Worm (Caenorhabditis elegans) whole organism, L3 larva: ENCODE measurements around the gene C42C1.8.
A peak's percentile ranks its signal among the peaks of the same experiment; 100 is the strongest.

Experiments
- R02D3.7 ChIP-seq: fragments of 150-350 bp; optimal IDR thresholded peaks from 2 replicates; lab custom pipeline; 2014; ENCODE audit warnings: missing biosample characterization, missing genetic modification characterization
- ZK546.5 ChIP-seq: sonication (generic microtip); optimal IDR thresholded peaks from 2 replicates; lab custom pipeline; 2017; ENCODE audit warnings: missing biosample characterization, missing genetic modification characterization
- aly-2 ChIP-seq: fragments of 150-350 bp; optimal IDR thresholded peaks from 2 replicates; lab custom pipeline; 2014; ENCODE audit warnings: missing biosample characterization, missing genetic modification characterization
- ama-1 ChIP-seq: fragments of 150-350 bp; optimal IDR thresholded peaks from 2 replicates; lab custom pipeline; 2018
- ceh-16 ChIP-seq: sonication (generic microtip); optimal IDR thresholded peaks from 2 replicates; lab custom pipeline; 2017; ENCODE audit warnings: missing biosample characterization, missing genetic modification characterization
- ceh-82 ChIP-seq: fragments of 150-350 bp; optimal IDR thresholded peaks from 2 replicates; lab custom pipeline; 2014; ENCODE audit warnings: missing biosample characterization, missing genetic modification characterization
- ceh-9 ChIP-seq: sonication (generic microtip); optimal IDR thresholded peaks from 2 replicates; lab custom pipeline; 2018; ENCODE audit warnings: missing biosample characterization, missing genetic modification characterization
- daf-12 ChIP-seq: fragments of 150-350 bp; optimal IDR thresholded peaks from 2 replicates; lab custom pipeline; 2014; ENCODE audit warnings: missing biosample characterization, missing genetic modification reagents, missing genetic modification characterization
- egl-27 ChIP-seq: sonication (generic microtip); optimal IDR thresholded peaks from 4 replicates; lab custom pipeline; 2017; ENCODE audit warnings: missing biosample characterization, missing genetic modification reagents, missing genetic modification characterization
- egl-5 ChIP-seq: fragments of 150-350 bp; optimal IDR thresholded peaks from 2 replicates; lab custom pipeline; 2017; ENCODE audit warnings: missing biosample characterization, missing genetic modification reagents, missing genetic modification characterization, inconsistent platforms
- elt-2 ChIP-seq: sonication (generic microtip); optimal IDR thresholded peaks from 2 replicates; lab custom pipeline; 2016; ENCODE audit warnings: missing genetic modification reagents, mild to moderate bottlenecking, missing genetic modification characterization, missing compliant biosample characterization
- elt-3 ChIP-seq, 3 experiments: fragments of 150-350 bp in 1 of 3; sonication (generic microtip) in 2 of 3; optimal IDR thresholded peaks; 2 replicates in 2 of 3; 4 replicates in 1 of 3; lab custom pipeline; 2014 to 2017; ENCODE audit warnings: missing biosample characterization in 3 of 3, missing genetic modification characterization in 3 of 3
- eor-1 ChIP-seq, 2 experiments: fragments of 150-350 bp; optimal IDR thresholded peaks; 2 replicates each; lab custom pipeline; 2014 to 2018; ENCODE audit warnings: missing biosample characterization in 2 of 2, missing genetic modification characterization in 2 of 2
- fkh-10 ChIP-seq: sonication (generic microtip); optimal IDR thresholded peaks from 2 replicates; lab custom pipeline; 2017; ENCODE audit warnings: missing biosample characterization, missing genetic modification reagents, missing genetic modification characterization
- fkh-2 ChIP-seq: fragments of 150-350 bp; optimal IDR thresholded peaks from 2 replicates; lab custom pipeline; 2014; ENCODE audit warnings: missing biosample characterization, missing genetic modification reagents, missing genetic modification characterization
- hmg-11 ChIP-seq: sonication (generic microtip); optimal IDR thresholded peaks from 2 replicates; lab custom pipeline; 2016; ENCODE audit warnings: missing genetic modification characterization, missing compliant biosample characterization
- jun-1 ChIP-seq: fragments of 150-350 bp; optimal IDR thresholded peaks from 2 replicates; lab custom pipeline; 2014; ENCODE audit warnings: missing biosample characterization, missing genetic modification reagents, missing genetic modification characterization
- lin-15B ChIP-seq: fragments of 150-350 bp; optimal IDR thresholded peaks from 2 replicates; lab custom pipeline; 2014; ENCODE audit warnings: missing biosample characterization, missing genetic modification characterization
- lin-39 ChIP-seq: fragments of 150-350 bp; optimal IDR thresholded peaks from 2 replicates; lab custom pipeline; 2018; ENCODE audit warnings: missing biosample characterization, missing genetic modification reagents, missing genetic modification characterization
- mdl-1 ChIP-seq: fragments of 150-350 bp; optimal IDR thresholded peaks from 2 replicates; lab custom pipeline; 2014; ENCODE audit warnings: missing biosample characterization, missing genetic modification characterization
- nfya-1 ChIP-seq: sonication (generic microtip); optimal IDR thresholded peaks from 2 replicates; lab custom pipeline; 2017; ENCODE audit warnings: missing genetic modification characterization, mild to moderate bottlenecking, missing compliant biosample characterization, antibody characterized with exemption, moderate library complexity; ENCODE audit not compliant: insufficient read depth
- nhr-11 ChIP-seq: fragments of 150-350 bp; optimal IDR thresholded peaks from 2 replicates; lab custom pipeline; 2014; ENCODE audit warnings: missing biosample characterization, missing genetic modification characterization
- nhr-237 ChIP-seq: fragments of 150-350 bp; optimal IDR thresholded peaks from 2 replicates; lab custom pipeline; 2014; ENCODE audit warnings: missing biosample characterization, missing genetic modification characterization
- nhr-25 ChIP-seq: sonication (generic microtip); optimal IDR thresholded peaks from 2 replicates; lab custom pipeline; 2017; ENCODE audit warnings: missing biosample characterization, missing genetic modification characterization
- nhr-43 ChIP-seq: sonication (generic microtip); optimal IDR thresholded peaks from 2 replicates; lab custom pipeline; 2016; ENCODE audit warnings: mild to moderate bottlenecking, missing genetic modification characterization, missing compliant biosample characterization; ENCODE audit not compliant: poor library complexity, severe bottlenecking
- nhr-67 ChIP-seq: fragments of 150-350 bp; optimal IDR thresholded peaks from 2 replicates; lab custom pipeline; 2014; ENCODE audit warnings: missing biosample characterization, missing genetic modification characterization
- nhr-76 ChIP-seq: fragments of 150-350 bp; sonication (generic microtip); optimal IDR thresholded peaks from 5 replicates; lab custom pipeline; 2014; ENCODE audit warnings: missing biosample characterization, missing genetic modification characterization
- pha-4 ChIP-seq: fragments of 150-350 bp; optimal IDR thresholded peaks from 2 replicates; lab custom pipeline; 2014; ENCODE audit warnings: missing biosample characterization, missing genetic modification reagents, missing genetic modification characterization
- pqm-1 ChIP-seq: fragments of 150-350 bp; optimal IDR thresholded peaks from 2 replicates; lab custom pipeline; 2017; ENCODE audit warnings: missing biosample characterization, missing genetic modification characterization, inconsistent platforms
- sea-2 ChIP-seq: fragments of 150-350 bp; sonication (generic microtip); optimal IDR thresholded peaks from 4 replicates; lab custom pipeline; 2014; ENCODE audit warnings: missing biosample characterization, missing genetic modification reagents, missing genetic modification characterization
- snpc-4 ChIP-seq: fragments of 150-350 bp; optimal IDR thresholded peaks from 2 replicates; lab custom pipeline; 2014; ENCODE audit warnings: missing biosample characterization, missing genetic modification characterization
- tbx-2 ChIP-seq: sonication (generic microtip); optimal IDR thresholded peaks from 2 replicates; lab custom pipeline; 2016; ENCODE audit warnings: mild to moderate bottlenecking, missing genetic modification characterization, missing compliant biosample characterization
- unc-39 ChIP-seq: sonication (generic microtip); optimal IDR thresholded peaks from 4 replicates; lab custom pipeline; 2017; ENCODE audit warnings: missing biosample characterization, missing genetic modification characterization
- unc-62 ChIP-seq: fragments of 150-350 bp; sonication (generic microtip); optimal IDR thresholded peaks from 4 replicates; lab custom pipeline; 2014; ENCODE audit warnings: missing biosample characterization, missing genetic modification reagents, missing genetic modification characterization
- zag-1 ChIP-seq: fragments of 150-350 bp; optimal IDR thresholded peaks from 2 replicates; lab custom pipeline; 2014; ENCODE audit warnings: missing biosample characterization, missing genetic modification characterization
- ztf-11 ChIP-seq: fragments of 150-350 bp; optimal IDR thresholded peaks from 2 replicates; lab custom pipeline; 2014; ENCODE audit warnings: missing biosample characterization, missing genetic modification characterization
- ztf-4 ChIP-seq: fragments of 150-350 bp; optimal IDR thresholded peaks from 2 replicates; lab custom pipeline; 2014; ENCODE audit warnings: missing biosample characterization, missing genetic modification characterization

Gene C42C1.8

DNA sequence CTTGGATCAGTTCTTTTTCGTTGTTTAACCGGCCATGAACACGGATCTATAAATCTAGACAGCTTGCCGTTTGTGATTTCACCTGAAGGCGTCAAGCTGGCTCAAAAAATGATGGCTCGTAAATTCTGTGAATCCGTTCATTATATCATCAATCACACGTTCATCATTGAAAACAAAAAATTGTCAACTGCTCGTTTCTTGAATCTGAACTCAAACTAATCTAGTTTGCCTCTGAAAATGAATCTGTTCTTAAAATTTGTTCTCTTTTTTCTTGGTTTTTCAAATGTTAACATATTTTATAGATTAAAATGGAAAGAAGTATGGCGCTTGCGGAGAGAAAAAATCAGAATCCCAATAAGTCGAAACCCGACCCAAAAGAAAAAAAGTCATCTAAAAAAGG lies at the start of gene C42C1.8:
Gene C42C1.8, plus strand, starts transcription at position 301 of the 400 bp plus-strand sequence.
- no peak for TF ChIP-seq lin-39 (tag; lab: Kevin White, UChicago)
- TF ChIP-seq nhr-237 (tag; lab: Kevin White, UChicago), result no peak
- TF ChIP-seq fkh-10 (GFP tag; lab: Kevin White, UChicago), result no peak
- no peak for TF ChIP-seq elt-2
- no peak for TF ChIP-seq ZK546.5
- no peak for TF ChIP-seq ztf-4
- TF ChIP-seq R02D3.7 (tag; lab: Kevin White, UChicago), result no peak
- TF ChIP-seq nhr-43, result no peak
- TF ChIP-seq sea-2 (GFP tag; lab: Kevin White, UChicago), result no peak
- no peak for TF ChIP-seq aly-2 (tag; lab: Kevin White, UChicago)
- no peak for TF ChIP-seq nhr-76 (tag; lab: Kevin White, UChicago)
- no peak for TF ChIP-seq daf-12 (tag; lab: Kevin White, UChicago)
- no peak for TF ChIP-seq hmg-11 (tag; lab: Kevin White, UChicago)
- TF ChIP-seq pha-4 (tag; lab: Kevin White, UChicago), result no peak
- no peak for TF ChIP-seq snpc-4
- TF ChIP-seq egl-5, result no peak

DNA sequence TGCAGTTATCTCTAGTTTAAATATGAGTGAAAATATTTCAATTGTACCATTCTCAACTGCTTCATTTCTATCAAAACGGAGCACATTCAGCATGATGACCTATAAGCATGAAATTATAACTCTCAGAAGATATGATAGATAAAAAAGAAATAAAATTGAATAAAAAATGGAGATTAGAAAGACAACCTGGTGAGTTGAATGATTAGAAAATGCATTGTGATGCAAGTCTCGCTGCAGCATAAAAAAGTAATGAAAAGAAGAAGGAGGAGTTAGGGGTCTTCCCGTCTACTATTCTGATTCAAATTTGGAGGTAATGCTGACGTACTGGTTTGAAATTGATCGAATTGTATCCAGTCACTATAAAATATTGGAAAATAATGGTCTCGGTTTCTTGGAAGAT lies 46.1 kb upstream of the C42C1.8 start, which contains the start of gene sre-15:
Gene sre-15, minus strand, starts transcription at position 101 of the 400 bp plus-strand sequence.
- no peak for TF ChIP-seq nhr-67
- TF ChIP-seq nhr-76 (tag; lab: Kevin White, UChicago), result no peak
- no peak for TF ChIP-seq nhr-25 (tag; lab: Kevin White, UChicago)
- TF ChIP-seq zag-1 (tag; lab: Kevin White, UChicago), result no peak
- TF ChIP-seq ztf-11 (tag; lab: Kevin White, UChicago), result no peak
- TF ChIP-seq nhr-43, result no peak
- TF ChIP-seq unc-39 (tag; lab: Kevin White, UChicago), result no peak
- no peak for TF ChIP-seq fkh-2 (tag; lab: Kevin White, UChicago)
- no peak for TF ChIP-seq nhr-237 (tag; lab: Kevin White, UChicago)
- TF ChIP-seq mdl-1, result no peak
- no peak for TF ChIP-seq jun-1 (tag; lab: Kevin White, UChicago)
- TF ChIP-seq tbx-2 (tag; lab: Kevin White, UChicago), result no peak
- TF ChIP-seq egl-27 (tag; lab: Kevin White, UChicago), result no peak
- TF ChIP-seq snpc-4, result no peak
- TF ChIP-seq ZK546.5, result no peak
- no peak for TF ChIP-seq ama-1 (lab: Kevin White, UChicago)
- TF ChIP-seq ceh-16 (tag; lab: Kevin White, UChicago), result no peak

ce11 chrIV:12252579-12252978 lies 38.3 kb upstream of the C42C1.8 start, which contains the start of gene dnj-26:
dnj-26 (minus strand) TSS chrIV:12252679.
- TF ChIP-seq elt-2 (no peak), nhr-237 (tag; lab: Kevin White, UChicago) (no peak), fkh-10 (GFP tag; lab: Kevin White, UChicago) (no peak), nhr-11 (tag; lab: Kevin White, UChicago) (no peak), eor-1 (tag; optimal IDR thresholded peaks at IDR 0.05; lab: Kevin White, UChicago) (no peak), daf-12 (tag; lab: Kevin White, UChicago) (no peak), fkh-2 (tag; lab: Kevin White, UChicago) (no peak)

- peak; percentile 42 for TF ChIP-seq lin-15B
- TF ChIP-seq lin-39 (tag; lab: Kevin White, UChicago), result peak; percentile 26
- TF ChIP-seq R02D3.7 (tag; lab: Kevin White, UChicago), result no peak
- TF ChIP-seq nhr-67, result no peak
- peak; percentile 34 for TF ChIP-seq nfya-1 (tag; lab: Kevin White, UChicago)
- TF ChIP-seq fkh-10 (GFP tag; lab: Kevin White, UChicago), result no peak
Observed at ce11 chrIV:12259161-12259870, 31.5 kb upstream of the C42C1.8 start, which contains the start of gene Y39C12A.9. Y39C12A.9 (minus strand) TSS chrIV:12259211.

DNA sequence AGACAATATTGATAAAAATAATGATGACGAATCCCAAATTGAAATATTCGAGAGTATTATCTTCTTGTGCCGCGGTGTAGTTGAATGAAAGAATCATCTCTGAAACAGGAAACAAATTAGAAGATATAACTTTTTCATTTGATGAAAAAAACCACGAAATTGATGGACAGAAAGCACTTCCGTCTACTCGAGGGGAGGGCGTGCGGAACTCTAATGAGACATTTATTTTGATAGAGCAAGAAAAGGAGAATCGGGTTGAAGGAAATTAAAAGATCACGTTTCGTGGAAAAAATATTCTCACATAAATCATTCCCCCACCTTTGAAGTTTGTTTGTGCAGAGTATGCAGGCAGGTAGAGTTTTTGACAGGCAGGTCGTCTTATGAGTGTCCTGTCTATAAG lies 29.5 kb upstream of the C42C1.8 start, which contains the start of gene sre-14:
Gene sre-14, minus strand, starts transcription at position 101 of the 400 bp plus-strand sequence.
- TF ChIP-seq ceh-9 (tag; lab: Kevin White, UChicago) (no peak), sea-2 (GFP tag; lab: Kevin White, UChicago) (no peak), hmg-11 (tag; lab: Kevin White, UChicago) (no peak), unc-39 (tag; lab: Kevin White, UChicago) (no peak), unc-62 (GFP tag; lab: Kevin White, UChicago) (no peak), pqm-1 (no peak), snpc-4 (no peak), nhr-25 (tag; lab: Kevin White, UChicago) (no peak), ztf-11 (tag; lab: Kevin White, UChicago) (no peak), elt-2 (no peak), elt-3 (tag; optimal IDR thresholded peaks at IDR 0.05; lab: Kevin White, UChicago) (no peak), ceh-82 (tag; lab: Kevin White, UChicago) (no peak), mdl-1 (no peak)
